Worm (Caenorhabditis elegans) whole organism, L4/young adult: Measurements from ENCODE around the gene T06D8.2.

ENCODE experiments used
- W03F9.2 ChIP-seq: fragments of 150-350 bp; optimal IDR thresholded peaks from 2 replicates; lab custom pipeline; 2014; ENCODE audit warnings: missing biosample characterization, missing genetic modification characterization
- dao-5 ChIP-seq: sonication (generic microtip); optimal IDR thresholded peaks from 2 replicates; lab custom pipeline; 2016; ENCODE audit warnings: missing genotype, missing genetic modification characterization, moderate library complexity, missing compliant biosample characterization
- him-1 ChIP-seq: sonication (generic microtip); optimal IDR thresholded peaks from 2 replicates; lab custom pipeline; 2016; ENCODE audit warnings: missing genotype, missing genetic modification reagents, missing genetic modification characterization, missing compliant biosample characterization

- TF ChIP-seq him-1 (tag; lab: Kevin White, UChicago): no peak
- TF ChIP-seq W03F9.2 (tag; lab: Kevin White, UChicago): no peak
- no peak for TF ChIP-seq dao-5 (tag; lab: Kevin White, UChicago)
These were observed 16.4 kb downstream of the T06D8.2 start for ce11 chrII:11242918-11243317.
